Worm (Caenorhabditis elegans): ENCODE data around the gene F59E11.5.

ce11 chrV:8964055-8964758 is 30.7 kb upstream of the F59E11.5 start, which contains the start of gene nhr-44:
- TF ChIP-seq sma-3 (GFP tag; optimal IDR thresholded peaks at IDR 0.05) (no peak), ceh-16 (tag; optimal IDR thresholded peaks at IDR 0.05) (no peak), nhr-11 (tag; optimal IDR thresholded peaks at IDR 0.05) (no peak), blmp-1 (tag; optimal IDR thresholded peaks at IDR 0.05; ENCODE audit: insufficient read depth) (no peak), nhr-10 (tag; optimal IDR thresholded peaks at IDR 0.05) (no peak)

Measured in whole organism, L2 larva.